Worm (Caenorhabditis elegans): ENCODE measurements around the gene srab-7.

DNA sequence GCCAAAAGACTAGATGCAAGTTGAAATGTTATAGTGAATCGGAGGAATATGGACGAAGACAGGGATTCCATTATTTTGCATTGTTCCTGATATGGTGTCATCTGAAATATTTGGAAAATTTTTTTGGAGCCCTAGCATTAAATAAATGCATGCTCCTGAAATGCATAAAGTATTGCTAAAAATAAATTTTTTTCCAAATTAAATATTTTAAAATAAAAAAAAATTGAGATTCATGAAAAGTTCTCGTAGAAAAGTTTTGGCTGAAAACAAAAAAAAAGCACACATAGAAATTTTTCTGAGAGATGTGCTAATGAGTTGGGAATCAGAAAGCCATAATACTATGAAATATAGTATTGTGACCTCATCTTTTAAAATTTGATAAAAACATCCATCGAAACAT lies at the start of gene srab-7:
- TF ChIP-seq unc-39 (tag; optimal IDR thresholded peaks at IDR 0.05), result no peak
- TF ChIP-seq snpc-4 (tag; optimal IDR thresholded peaks at IDR 0.05), result no peak
- no peak for TF ChIP-seq M03D4.4 (tag; optimal IDR thresholded peaks at IDR 0.05)
- no peak for TF ChIP-seq lin-32 (GFP tag; optimal IDR thresholded peaks at IDR 0.05)
- no peak for TF ChIP-seq nhr-12 (tag; optimal IDR thresholded peaks at IDR 0.05)
- TF ChIP-seq elt-3 (tag; optimal IDR thresholded peaks at IDR 0.05), result no peak
- TF ChIP-seq bed-3 (GFP tag; optimal IDR thresholded peaks at IDR 0.05), result no peak
- TF ChIP-seq nhr-76 (tag; optimal IDR thresholded peaks at IDR 0.05), result no peak
- TF ChIP-seq ztf-11 (tag; optimal IDR thresholded peaks at IDR 0.05), result no peak
- TF ChIP-seq ham-2 (GFP tag; optimal IDR thresholded peaks at IDR 0.05), result no peak
- no peak for TF ChIP-seq flh-1 (GFP tag; optimal IDR thresholded peaks at IDR 0.05)

Data from whole organism, mixed stage, embryonic.